Worm (Caenorhabditis elegans): ENCODE results near the gene mrpl-20.

The mrpl-20 gene

DNA sequence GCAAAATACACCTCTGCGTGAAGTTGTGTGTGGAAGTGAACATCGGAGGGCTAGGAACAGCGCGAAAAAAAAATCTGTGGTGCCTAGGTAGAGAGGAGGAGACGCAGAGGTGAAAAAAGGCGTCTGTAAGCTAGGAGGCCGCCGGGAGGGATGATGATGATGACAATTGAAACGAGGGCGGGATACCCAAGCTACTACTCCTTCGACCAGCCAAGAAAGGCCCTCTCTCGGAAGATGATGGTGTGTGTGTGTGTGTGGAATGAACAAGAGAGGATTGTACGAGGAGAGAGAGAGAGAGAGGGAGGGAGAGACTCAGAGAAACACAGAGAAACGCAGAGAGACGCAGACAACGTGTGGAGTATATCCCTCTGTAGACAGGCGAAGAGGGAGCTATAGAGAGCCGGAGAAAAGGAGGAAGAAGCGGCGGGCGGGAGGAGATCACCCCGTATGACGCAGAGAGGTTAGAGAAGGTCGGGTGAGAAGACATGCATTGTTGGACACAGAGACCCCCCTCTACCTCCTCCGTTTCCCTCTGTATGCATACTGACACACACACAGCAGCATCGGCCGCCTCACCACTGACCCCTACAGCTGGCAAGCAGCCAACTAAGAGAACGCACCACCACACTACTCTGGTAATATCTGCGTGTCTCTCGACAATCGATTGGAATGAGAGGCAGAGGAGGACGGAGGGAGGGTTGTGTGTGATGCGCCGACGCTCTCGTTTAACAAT, 2.9 kb upstream of the mrpl-20 start (continued):
- no peak for TF ChIP-seq saeg-2 (GFP tag; IDR thresholded peaks at IDR 0.05)
- TF ChIP-seq lin-1 (GFP tag; IDR thresholded peaks at IDR 0.05), result peak; percentile 26; the same call in 1 of the 2 replicates
- no peak for TF ChIP-seq attf-4 (tag; optimal IDR thresholded peaks at IDR 0.05)
- peak; percentile 26 for TF ChIP-seq nhr-111 (GFP tag; optimal IDR thresholded peaks at IDR 0.05)
- TF ChIP-seq duxl-1 (tag; optimal IDR thresholded peaks at IDR 0.05; ENCODE audit: poor library complexity), result peak; percentile 5
- no peak for TF ChIP-seq Y5F2A.4 (GFP tag; optimal IDR thresholded peaks at IDR 0.05)
- TF ChIP-seq tag-97 (GFP tag; IDR thresholded peaks at IDR 0.05), result no peak
- TF ChIP-seq ceh-20 (GFP tag; IDR thresholded peaks at IDR 0.05), result peak; percentile 77
- TF ChIP-seq ceh-82 (tag; optimal IDR thresholded peaks at IDR 0.05), result no peak
- TF ChIP-seq pha-4 (GFP tag; IDR thresholded peaks at IDR 0.05), result peak; percentile 82
- no peak for TF ChIP-seq pha-4 (tag; optimal IDR thresholded peaks at IDR 0.05)
- TF ChIP-seq mes-2 (tag; optimal IDR thresholded peaks at IDR 0.05; ENCODE audit: poor library complexity, severe bottlenecking), result peak; percentile 51
- TF ChIP-seq dve-1 (tag; optimal IDR thresholded peaks at IDR 0.05; ENCODE audit: insufficient read depth), result peak; percentile 62
- TF ChIP-seq nhr-10 (tag; optimal IDR thresholded peaks at IDR 0.05), result peak; percentile 29
- no peak for TF ChIP-seq jun-1 (tag; optimal IDR thresholded peaks at IDR 0.05)
- no peak; the same call in 1 of the 2 replicates for TF ChIP-seq snpc-1.2 (GFP tag; IDR thresholded peaks at IDR 0.05)
- TF ChIP-seq hlh-11 (tag; optimal IDR thresholded peaks at IDR 0.05), result peak; percentile 98
- TF ChIP-seq unc-130 (GFP tag; optimal IDR thresholded peaks at IDR 0.05), result no peak
- TF ChIP-seq tra-1 (GFP tag; IDR thresholded peaks at IDR 0.05), result peak; percentile 27; the same call in 1 of the 2 replicates
- TF ChIP-seq egl-27 (tag; optimal IDR thresholded peaks at IDR 0.05), result no peak
- TF ChIP-seq lin-29 (GFP tag; IDR thresholded peaks at IDR 0.05), result no peak
- peak; percentile 35 to 51 for TF ChIP-seq hif-1 (tag; optimal IDR thresholded peaks at IDR 0.05)
- TF ChIP-seq ZK337.2 (GFP tag; IDR thresholded peaks at IDR 0.05), result no peak
- peak in 1 of 2 experiments; percentile 99 for TF ChIP-seq unc-62 (GFP tag; optimal IDR thresholded peaks at IDR 0.05 in 1 of 2)
- TF ChIP-seq unc-62 (tag; optimal IDR thresholded peaks at IDR 0.05), result no peak
- no peak for TF ChIP-seq dmd-9 (GFP tag; IDR thresholded peaks at IDR 0.05)
- no peak for TF ChIP-seq daf-12 (tag; optimal IDR thresholded peaks at IDR 0.05)
- peak; percentile 26 for TF ChIP-seq F10B5.3 (tag; optimal IDR thresholded peaks at IDR 0.05)
- no peak; the same call in 1 of the 2 replicates for TF ChIP-seq arid-1 (GFP tag; conservative IDR thresholded peaks at IDR 0.05)
- TF ChIP-seq mxl-2 (GFP tag; conservative IDR thresholded peaks at IDR 0.05), result no peak
- no peak for TF ChIP-seq spr-3 (GFP tag; optimal IDR thresholded peaks at IDR 0.05)
- no peak for TF ChIP-seq nhr-76 (tag; optimal IDR thresholded peaks at IDR 0.05)
- peak; percentile 69 for TF ChIP-seq hlh-30 (tag; optimal IDR thresholded peaks at IDR 0.05; ENCODE audit: insufficient read depth)
- TF ChIP-seq lim-7 (GFP tag; IDR thresholded peaks at IDR 0.05), result no peak
- TF ChIP-seq mxl-3 (GFP tag; optimal IDR thresholded peaks at IDR 0.05), result peak; percentile 94
- no peak for TF ChIP-seq madf-9 (GFP tag; conservative IDR thresholded peaks at IDR 0.05)
- peak; percentile 51 for TF ChIP-seq nhr-25 (tag; optimal IDR thresholded peaks at IDR 0.05; ENCODE audit: borderline replicate concordance, insufficient read depth)
- no peak for TF ChIP-seq ztf-11 (tag; optimal IDR thresholded peaks at IDR 0.05)
- TF ChIP-seq nhr-237 (tag; optimal IDR thresholded peaks at IDR 0.05), result no peak
- TF ChIP-seq mep-1 (tag; optimal IDR thresholded peaks at IDR 0.05), result peak; percentile 93
- no peak for TF ChIP-seq D1046.2 (GFP tag; IDR thresholded peaks at IDR 0.05)
- peak; percentile 74 for TF ChIP-seq nhr-48 (tag; optimal IDR thresholded peaks at IDR 0.05)
- no peak for TF ChIP-seq lin-39 (tag; optimal IDR thresholded peaks at IDR 0.05)
- peak; percentile 58 for TF ChIP-seq php-3 (GFP tag; IDR thresholded peaks at IDR 0.05)
- TF ChIP-seq zip-2 (tag; optimal IDR thresholded peaks at IDR 0.05), result no peak
- TF ChIP-seq daf-16 (GFP tag; optimal IDR thresholded peaks at IDR 0.05), result peak in 1 of 2 experiments; percentile 49
- TF ChIP-seq daf-16 (tag; optimal IDR thresholded peaks at IDR 0.05), result peak; percentile 46
- TF ChIP-seq Y105C5A.15 (GFP tag; IDR thresholded peaks at IDR 0.05), result no peak
- no peak for TF ChIP-seq madf-5 (GFP tag; IDR thresholded peaks at IDR 0.05)
- TF ChIP-seq nhr-77 (tag; optimal IDR thresholded peaks at IDR 0.05), result no peak
